Fruit fly (Drosophila melanogaster): ENCODE measurements around the gene sgg.

The sgg gene

DNA sequence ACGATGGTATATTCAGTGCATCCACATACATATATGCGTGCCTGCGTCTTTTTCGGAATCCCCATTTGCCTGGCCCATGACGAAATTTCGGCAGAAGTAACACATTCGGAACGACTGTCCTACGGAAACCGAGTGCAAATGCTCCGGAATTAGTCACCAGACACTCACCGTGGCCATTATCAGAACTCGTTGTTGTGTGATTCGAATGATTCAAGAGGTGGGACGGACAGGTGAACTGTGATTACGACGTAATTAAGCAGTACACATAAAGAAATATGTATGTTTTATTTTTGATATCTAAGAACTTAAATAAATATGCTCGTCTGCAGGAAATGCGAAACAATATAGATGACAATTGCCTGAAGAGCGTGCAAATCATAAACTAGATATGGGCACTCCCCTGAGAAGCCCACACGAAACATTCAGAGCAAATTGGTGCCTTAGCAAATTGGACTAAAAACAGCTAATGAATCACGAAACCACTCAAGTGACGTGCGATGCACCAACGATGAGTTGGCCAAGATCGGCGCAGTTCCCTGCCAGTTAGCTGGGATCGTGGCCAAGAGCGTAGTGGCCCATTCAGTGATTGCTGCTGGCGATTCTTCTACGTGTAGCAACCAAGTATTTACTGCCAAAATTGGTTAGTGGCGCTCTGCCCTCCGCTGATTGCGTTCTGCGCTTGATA is 42.3 kb upstream of the sgg start (continued):
- no peak for TF ChIP-seq Bteb2 (GFP tag; optimal IDR thresholded peaks at IDR 0.05)
- no peak for TF ChIP-seq Tbp (GFP tag; optimal IDR thresholded peaks at IDR 0.05)
- no peak for TF ChIP-seq wor (GFP tag; IDR thresholded peaks at IDR 0.05)
- TF ChIP-seq Atf-2 (GFP tag; optimal IDR thresholded peaks at IDR 0.05), result no peak
- TF ChIP-seq Hmr (GFP tag; optimal IDR thresholded peaks at IDR 0.05), result peak; percentile 56
- no peak for TF ChIP-seq bowl (GFP tag; IDR thresholded peaks at IDR 0.05)
- no peak for TF ChIP-seq Side (GFP tag; optimal IDR thresholded peaks at IDR 0.05)
- no peak for TF ChIP-seq Fer2 (tag; optimal IDR thresholded peaks at IDR 0.05)
- no peak for TF ChIP-seq Sox102F (GFP tag; optimal IDR thresholded peaks at IDR 0.05)
- TF ChIP-seq Hr39 (optimal IDR thresholded peaks at IDR 0.05), result no peak
- no peak for TF ChIP-seq CG8388 (GFP tag; optimal IDR thresholded peaks at IDR 0.05)
- TF ChIP-seq CG6272 (GFP tag; IDR thresholded peaks at IDR 0.05), result no peak
- TF ChIP-seq CG11504 (tag; optimal IDR thresholded peaks at IDR 0.05), result peak; percentile 56
- no peak for TF ChIP-seq Hey (tag; optimal IDR thresholded peaks at IDR 0.05)
- no peak for TF ChIP-seq ase (GFP tag; IDR thresholded peaks at IDR 0.05)
- TF ChIP-seq CG16779 (GFP tag; IDR thresholded peaks at IDR 0.05), result no peak
- no peak for TF ChIP-seq CG17802 (tag; optimal IDR thresholded peaks at IDR 0.05)
- no peak for TF ChIP-seq bigmax (GFP tag; optimal IDR thresholded peaks at IDR 0.05)
- TF ChIP-seq Lhr (GFP tag; optimal IDR thresholded peaks at IDR 0.05), result no peak
- no peak for TF ChIP-seq p53 (GFP tag; optimal IDR thresholded peaks at IDR 0.05)
- TF ChIP-seq nom (GFP tag; optimal IDR thresholded peaks at IDR 0.05), result no peak
- no peak for TF ChIP-seq CG30431 (GFP tag; optimal IDR thresholded peaks at IDR 0.05)
- no peak for TF ChIP-seq CG16813 (GFP tag; IDR thresholded peaks at IDR 0.05; ENCODE audit: partially characterized antibody)
- no peak for TF ChIP-seq Nf-YA (GFP tag; IDR thresholded peaks at IDR 0.05)
- TF ChIP-seq CG6654 (GFP tag; optimal IDR thresholded peaks at IDR 0.05), result no peak
- peak; percentile 14 for TF ChIP-seq CG2712 (tag; optimal IDR thresholded peaks at IDR 0.05)
- TF ChIP-seq CG10267 (tag; optimal IDR thresholded peaks at IDR 0.05), result no peak
- no peak for TF ChIP-seq Ada2b (GFP tag; IDR thresholded peaks at IDR 0.05)
- no peak for TF ChIP-seq CG2889 (GFP tag; IDR thresholded peaks at IDR 0.05)
- TF ChIP-seq CG4854 (GFP tag; optimal IDR thresholded peaks at IDR 0.05), result no peak
- TF ChIP-seq CG16815 (GFP tag; optimal IDR thresholded peaks at IDR 0.05), result no peak
- TF ChIP-seq shn (GFP tag; optimal IDR thresholded peaks at IDR 0.05), result no peak
- peak; percentile 15 for TF ChIP-seq caup (GFP tag; optimal IDR thresholded peaks at IDR 0.05; ENCODE audit: severe bottlenecking)
- no peak for TF ChIP-seq slp2 (GFP tag; optimal IDR thresholded peaks at IDR 0.05)
- TF ChIP-seq Ets97D (GFP tag; optimal IDR thresholded peaks at IDR 0.05), result no peak
- no peak for TF ChIP-seq CG4424 (GFP tag; optimal IDR thresholded peaks at IDR 0.05)
- no peak for TF ChIP-seq gsb (GFP tag; IDR thresholded peaks at IDR 0.05)
- no peak for TF ChIP-seq HLHmδ (GFP tag; optimal IDR thresholded peaks at IDR 0.05)
- TF ChIP-seq CG3995 (GFP tag; optimal IDR thresholded peaks at IDR 0.05), result no peak
- no peak for TF ChIP-seq so (GFP tag; IDR thresholded peaks at IDR 0.05)
- no peak for TF ChIP-seq pan (optimal IDR thresholded peaks at IDR 0.05)
- TF ChIP-seq pan (GFP tag; optimal IDR thresholded peaks at IDR 0.05 in 1 of 2, IDR thresholded peaks at IDR 0.05 in 1 of 2), result no peak
- TF ChIP-seq CG11723 (GFP tag; optimal IDR thresholded peaks at IDR 0.05), result no peak
- no peak for TF ChIP-seq BtbVII (GFP tag; optimal IDR thresholded peaks at IDR 0.05)
- no peak for TF ChIP-seq CG13287 (GFP tag; IDR thresholded peaks at IDR 0.05; ENCODE audit: partially characterized antibody)
- no peak for TF ChIP-seq fd102C (GFP tag; optimal IDR thresholded peaks at IDR 0.05)
- no peak for TF ChIP-seq ara (GFP tag; IDR thresholded peaks at IDR 0.05)
- TF ChIP-seq CG32532 (GFP tag; IDR thresholded peaks at IDR 0.05), result peak; percentile 44; the same call in 1 of the 2 replicates
- no peak for TF ChIP-seq otp (GFP tag; IDR thresholded peaks at IDR 0.05)
- no peak for TF ChIP-seq Doc3 (GFP tag; IDR thresholded peaks at IDR 0.05; ENCODE audit: partially characterized antibody)
- TF ChIP-seq CG17385 (GFP tag; optimal IDR thresholded peaks at IDR 0.05), result peak; percentile 33

Measured in whole organism, embryonic.